Worm (Caenorhabditis elegans) whole organism, late embryonic: Measurements from ENCODE around the gene wht-8.

Experiments used
- C08G9.2 ChIP-seq: sonication (generic microtip); optimal IDR thresholded peaks from 2 replicates; lab custom pipeline; 2016; ENCODE audit warnings: mild to moderate bottlenecking, missing genetic modification characterization, moderate library complexity, missing compliant biosample characterization
- C38D4.7 ChIP-seq: fragments of 200-800 bp; sonication (Bioruptor generic); optimal IDR thresholded peaks from 2 replicates; lab custom pipeline; 2018; ENCODE audit warnings: mild to moderate bottlenecking, missing genetic modification characterization, moderate library complexity, missing compliant biosample characterization
- F13H6.1 ChIP-seq: sonication (generic microtip); optimal IDR thresholded peaks from 2 replicates; lab custom pipeline; 2016; ENCODE audit warnings: missing genetic modification characterization, missing compliant biosample characterization
- K02D7.2 ChIP-seq: sonication (generic microtip); optimal IDR thresholded peaks from 2 replicates; lab custom pipeline; 2017; ENCODE audit warnings: mild to moderate bottlenecking, missing genetic modification characterization, missing compliant biosample characterization
- ahr-1 ChIP-seq: sonication (generic microtip); optimal IDR thresholded peaks from 2 replicates; lab custom pipeline; 2016; ENCODE audit warnings: missing genetic modification characterization, missing compliant biosample characterization
- ceh-19 ChIP-seq: fragments of 200-800 bp; sonication (Bioruptor generic); optimal IDR thresholded peaks from 2 replicates; lab custom pipeline; 2018; ENCODE audit warnings: mild to moderate bottlenecking, missing genetic modification characterization, missing compliant biosample characterization
- ceh-2 ChIP-seq: sonication (generic microtip); optimal IDR thresholded peaks from 2 replicates; lab custom pipeline; 2016; ENCODE audit warnings: missing genotype, missing genetic modification characterization, missing compliant biosample characterization
- ceh-22 ChIP-seq: sonication (generic microtip); optimal IDR thresholded peaks from 2 replicates; lab custom pipeline; 2017; ENCODE audit warnings: missing biosample characterization, missing genetic modification characterization
- ceh-24 ChIP-seq: sonication (generic microtip); optimal IDR thresholded peaks from 2 replicates; lab custom pipeline; 2016; ENCODE audit warnings: mild to moderate bottlenecking, missing genetic modification characterization, missing compliant biosample characterization
- ceh-30 ChIP-seq: fragments of 150-350 bp; optimal IDR thresholded peaks from 2 replicates; lab custom pipeline; 2014; ENCODE audit warnings: missing biosample characterization, missing genetic modification characterization
- ceh-31 ChIP-seq: sonication (generic microtip); optimal IDR thresholded peaks from 2 replicates; lab custom pipeline; 2016; ENCODE audit warnings: missing genetic modification characterization, missing compliant biosample characterization
- ceh-34 ChIP-seq: sonication (generic microtip); optimal IDR thresholded peaks from 2 replicates; lab custom pipeline; 2016; ENCODE audit warnings: mild to moderate bottlenecking, missing genetic modification characterization, missing compliant biosample characterization
- ceh-45 ChIP-seq: fragments of 200-800 bp; sonication (Bioruptor generic); IDR thresholded peaks from 2 replicates; pipeline ENCODE4 v1.3.6; 2022; ENCODE audit warnings: missing genetic modification reagents, missing genetic modification characterization, missing compliant biosample characterization
- ceh-48 ChIP-seq: sonication (generic microtip); optimal IDR thresholded peaks from 2 replicates; lab custom pipeline; 2016; ENCODE audit warnings: missing genetic modification characterization, inconsistent platforms, missing compliant biosample characterization
- ceh-6 ChIP-seq: fragments of 200-800 bp; sonication (Bioruptor generic); optimal IDR thresholded peaks from 2 replicates; lab custom pipeline; 2018; ENCODE audit warnings: mild to moderate bottlenecking, missing genetic modification characterization, missing compliant biosample characterization
- ceh-9 ChIP-seq: sonication (generic microtip); optimal IDR thresholded peaks from 2 replicates; lab custom pipeline; 2016; ENCODE audit warnings: mild to moderate bottlenecking, missing genetic modification characterization, inconsistent platforms, missing compliant biosample characterization
- che-1 ChIP-seq: sonication (generic microtip); optimal IDR thresholded peaks from 2 replicates; lab custom pipeline; 2016; ENCODE audit warnings: mild to moderate bottlenecking, missing genetic modification characterization, missing compliant biosample characterization
- dmd-4 ChIP-seq: sonication (generic microtip); optimal IDR thresholded peaks from 2 replicates; lab custom pipeline; 2016; ENCODE audit warnings: borderline replicate concordance, missing genetic modification characterization, missing compliant biosample characterization
- dve-1 ChIP-seq: sonication (generic microtip); optimal IDR thresholded peaks from 2 replicates; lab custom pipeline; 2017; ENCODE audit warnings: antibody characterized with exemption, mild to moderate bottlenecking, missing genetic modification characterization, missing compliant biosample characterization
- elt-2 ChIP-seq: sonication (generic microtip); optimal IDR thresholded peaks from 2 replicates; lab custom pipeline; 2016; ENCODE audit warnings: missing genetic modification reagents, missing genetic modification characterization, missing compliant biosample characterization
- elt-4 ChIP-seq: sonication (generic microtip); optimal IDR thresholded peaks from 2 replicates; lab custom pipeline; 2016; ENCODE audit warnings: missing genetic modification characterization, missing compliant biosample characterization
- ets-4 ChIP-seq: sonication (generic microtip); optimal IDR thresholded peaks from 2 replicates; lab custom pipeline; 2016; ENCODE audit warnings: missing genetic modification characterization, missing compliant biosample characterization
- gmeb-2 ChIP-seq: sonication (generic microtip); optimal IDR thresholded peaks from 2 replicates; lab custom pipeline; 2016; ENCODE audit warnings: missing genetic modification characterization, inconsistent platforms, missing compliant biosample characterization
- hlh-30 ChIP-seq: sonication (generic microtip); optimal IDR thresholded peaks from 2 replicates; lab custom pipeline; 2017; ENCODE audit warnings: antibody characterized with exemption, missing genetic modification characterization, missing compliant biosample characterization; ENCODE audit not compliant: insufficient read depth
- hlh-8 ChIP-seq: sonication (generic microtip); optimal IDR thresholded peaks from 2 replicates; lab custom pipeline; 2016; ENCODE audit warnings: missing genotype, missing genetic modification characterization, missing compliant biosample characterization
- lim-6 ChIP-seq: sonication (generic microtip); optimal IDR thresholded peaks from 2 replicates; lab custom pipeline; 2016; ENCODE audit warnings: missing genetic modification characterization, missing compliant biosample characterization
- lin-11 ChIP-seq: fragments of 200-800 bp; sonication (Bioruptor generic); optimal IDR thresholded peaks from 2 replicates; lab custom pipeline; 2018; ENCODE audit warnings: mild to moderate bottlenecking, missing genetic modification characterization, missing compliant biosample characterization
- madf-2 ChIP-seq: sonication (generic microtip); optimal IDR thresholded peaks from 2 replicates; lab custom pipeline; 2017; ENCODE audit warnings: missing genetic modification characterization, missing compliant biosample characterization
- nfya-1 ChIP-seq: sonication (generic microtip); optimal IDR thresholded peaks from 2 replicates; lab custom pipeline; 2017; ENCODE audit warnings: missing genetic modification characterization, mild to moderate bottlenecking, missing compliant biosample characterization, antibody characterized with exemption, moderate library complexity
- odd-2 ChIP-seq: sonication (generic microtip); optimal IDR thresholded peaks from 2 replicates; lab custom pipeline; 2017; ENCODE audit warnings: antibody characterized with exemption, mild to moderate bottlenecking, missing genetic modification characterization, missing compliant biosample characterization
- pag-3 ChIP-seq: sonication (generic microtip); optimal IDR thresholded peaks from 2 replicates; lab custom pipeline; 2016; ENCODE audit warnings: missing compliant biosample characterization, missing genetic modification characterization, borderline replicate concordance
- pat-9 ChIP-seq: fragments of 200-800 bp; sonication (Bioruptor generic); optimal IDR thresholded peaks from 2 replicates; lab custom pipeline; 2018; ENCODE audit warnings: mild to moderate bottlenecking, missing genetic modification characterization, moderate library complexity, missing compliant biosample characterization
- pha-2 ChIP-seq: sonication (generic microtip); optimal IDR thresholded peaks from 2 replicates; lab custom pipeline; 2017; ENCODE audit warnings: mild to moderate bottlenecking, missing genetic modification characterization, missing compliant biosample characterization
- pha-4 ChIP-seq: fragments of 150-350 bp; optimal IDR thresholded peaks from 2 replicates; lab custom pipeline; 2018; ENCODE audit warnings: missing biosample characterization, missing genetic modification reagents, missing genetic modification characterization
- pros-1 ChIP-seq: fragments of 150-350 bp; optimal IDR thresholded peaks from 2 replicates; lab custom pipeline; 2014; ENCODE audit warnings: missing biosample characterization, missing genetic modification reagents, missing genetic modification characterization
- sdc-2 ChIP-seq: sonication (generic microtip); optimal IDR thresholded peaks from 2 replicates; lab custom pipeline; 2016; ENCODE audit warnings: missing genotype, missing genetic modification characterization, missing compliant biosample characterization
- sox-2 ChIP-seq: fragments of 200-800 bp; sonication (Bioruptor generic); IDR thresholded peaks from 2 replicates; pipeline ENCODE4 v1.3.6; 2022; ENCODE audit warnings: missing genetic modification reagents, missing genetic modification characterization, missing compliant biosample characterization
- sox-4 ChIP-seq: sonication (generic microtip); optimal IDR thresholded peaks from 2 replicates; lab custom pipeline; 2017; ENCODE audit warnings: mild to moderate bottlenecking, missing genetic modification characterization, inconsistent platforms, missing compliant biosample characterization
- syd-9 ChIP-seq: sonication (generic microtip); optimal IDR thresholded peaks from 2 replicates; lab custom pipeline; 2016; ENCODE audit warnings: mild to moderate bottlenecking, missing genetic modification characterization, moderate library complexity, missing compliant biosample characterization
- tbx-2 ChIP-seq: sonication (generic microtip); optimal IDR thresholded peaks from 2 replicates; lab custom pipeline; 2016; ENCODE audit warnings: missing genetic modification characterization, missing compliant biosample characterization
- tbx-7 ChIP-seq: sonication (generic microtip); optimal IDR thresholded peaks from 2 replicates; lab custom pipeline; 2016; ENCODE audit warnings: missing genotype, missing genetic modification characterization, missing compliant biosample characterization
- ttx-3 ChIP-seq: sonication (generic microtip); optimal IDR thresholded peaks from 2 replicates; lab custom pipeline; 2016; ENCODE audit warnings: missing genetic modification reagents, missing genetic modification characterization, missing compliant biosample characterization

The wht-8 gene

DNA sequence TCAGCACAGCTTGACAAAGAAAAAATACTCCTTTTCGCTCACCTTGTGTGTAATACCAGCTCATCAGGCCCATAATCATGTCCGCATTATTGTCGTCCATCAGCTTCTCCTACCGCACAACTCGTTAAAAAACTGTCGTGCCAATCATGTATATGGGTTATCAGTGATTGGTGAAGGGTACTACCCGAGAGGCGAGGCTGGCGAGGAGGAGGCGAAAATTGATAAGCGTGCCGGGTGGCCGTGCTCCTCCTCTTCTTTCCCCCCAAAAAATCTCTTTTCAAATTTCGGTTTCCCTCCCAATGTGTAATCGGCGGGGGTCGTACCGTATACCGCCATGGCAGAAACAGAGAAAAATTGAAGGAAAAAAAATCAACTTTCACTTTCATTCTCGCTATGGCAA lies 30.5 kb upstream of the wht-8 start:
- TF ChIP-seq ceh-31 (no peak), gmeb-2 (tag; lab: Kevin White, UChicago) (no peak), lin-11 (no peak), pha-4 (tag; lab: Kevin White, UChicago) (no peak), sdc-2 (tag; lab: Kevin White, UChicago) (no peak), elt-4 (tag; lab: Kevin White, UChicago) (no peak), syd-9 (tag; lab: Kevin White, UChicago) (no peak), pros-1 (tag; lab: Kevin White, UChicago) (no peak), ceh-19 (no peak), nfya-1 (tag; lab: Kevin White, UChicago) (no peak), elt-2 (tag; lab: Kevin White, UChicago) (no peak), ceh-9 (tag; lab: Kevin White, UChicago) (no peak), hlh-30 (tag; lab: Kevin White, UChicago) (no peak), ceh-34 (tag; lab: Kevin White, UChicago) (no peak), hlh-8 (tag; lab: Kevin White, UChicago) (no peak), ceh-48 (tag; lab: Kevin White, UChicago) (no peak), ceh-6 (no peak), lim-6 (tag; lab: Kevin White, UChicago) (no peak), madf-2 (tag; lab: Kevin White, UChicago) (no peak)

DNA sequence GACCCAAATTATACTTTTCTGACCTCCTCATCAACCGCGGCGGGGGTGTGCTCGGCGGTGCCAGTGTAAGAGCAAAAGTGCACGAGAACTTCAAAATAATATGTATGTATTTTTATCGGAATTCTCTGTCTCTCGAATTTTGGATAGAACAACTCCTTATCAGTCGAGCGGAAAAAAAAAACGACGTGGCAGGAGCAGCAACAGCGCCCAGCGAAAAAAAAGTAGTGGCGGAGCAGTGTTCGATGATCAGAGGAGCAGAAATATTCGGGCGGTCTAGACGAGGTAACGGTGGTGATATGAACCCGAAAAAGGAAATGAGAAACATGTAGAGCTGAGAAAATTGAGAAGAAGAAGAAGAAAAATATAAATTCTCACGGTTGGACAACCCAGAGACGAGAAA lies 25.3 kb upstream of the wht-8 start:
- no peak for TF ChIP-seq C08G9.2
- TF ChIP-seq sox-2 (GFP tag; lab: Robert Waterston, UW), result no peak
- no peak for TF ChIP-seq pag-3 (tag; lab: Kevin White, UChicago)
- no peak for TF ChIP-seq ceh-2 (tag; lab: Kevin White, UChicago)
- TF ChIP-seq pha-4 (tag; lab: Kevin White, UChicago), result no peak
- no peak for TF ChIP-seq F13H6.1
- no peak for TF ChIP-seq dve-1 (tag; lab: Kevin White, UChicago)
- TF ChIP-seq tbx-2 (tag; lab: Kevin White, UChicago), result no peak
- TF ChIP-seq ahr-1 (tag; lab: Kevin White, UChicago), result no peak
- TF ChIP-seq ceh-24 (tag; lab: Kevin White, UChicago), result no peak
- no peak for TF ChIP-seq pha-2 (tag; lab: Kevin White, UChicago)
- TF ChIP-seq ceh-19, result no peak
- TF ChIP-seq ttx-3, result no peak
- no peak for TF ChIP-seq che-1
- TF ChIP-seq C38D4.7 (GFP tag; lab: Kevin White, UChicago), result no peak
- no peak for TF ChIP-seq K02D7.2 (tag; lab: Kevin White, UChicago)
- TF ChIP-seq pat-9 (tag; lab: Kevin White, UChicago), result no peak

DNA sequence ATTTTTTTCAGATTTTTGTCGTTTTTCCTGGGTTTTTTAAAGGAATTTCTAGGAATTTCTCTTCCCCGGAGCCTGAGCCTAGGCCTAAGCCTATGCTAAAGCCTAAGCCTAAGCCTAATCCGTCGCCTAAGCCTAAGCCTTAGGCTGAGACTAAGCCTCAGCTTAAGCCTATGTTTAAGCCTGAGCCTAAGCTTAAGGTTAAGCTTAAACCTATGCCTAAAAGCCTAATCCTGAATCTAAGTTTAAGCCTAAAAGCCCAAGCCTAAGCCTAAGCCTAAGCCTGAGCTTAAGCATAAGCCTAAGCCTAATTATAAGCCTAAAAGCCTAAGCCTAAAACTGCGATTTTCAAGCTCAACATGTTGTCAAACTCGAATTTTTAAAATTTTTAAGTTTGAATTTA lies 24.5 kb upstream of the wht-8 start:
- TF ChIP-seq pha-4 (tag; lab: Kevin White, UChicago) (no peak), dve-1 (tag; lab: Kevin White, UChicago) (peak; percentile 93)

DNA sequence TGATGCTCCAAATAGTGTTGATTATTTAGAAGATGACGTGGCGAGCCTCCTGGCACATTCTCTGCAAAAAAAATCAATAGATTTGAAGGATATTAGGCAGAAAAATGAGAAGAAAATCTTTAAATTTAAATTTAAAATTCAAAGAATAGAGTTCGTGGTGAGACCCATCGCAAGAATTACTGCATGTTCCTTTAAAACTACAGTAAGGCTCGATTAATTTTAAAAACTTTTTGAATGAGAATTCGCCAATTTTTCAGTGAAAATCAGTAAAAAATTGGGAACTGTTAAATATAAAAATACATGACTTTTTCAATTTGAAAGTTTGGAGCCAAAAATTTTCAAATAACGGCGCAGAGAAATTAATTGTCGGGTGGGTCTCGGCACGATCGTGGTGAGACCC lies 23.5 kb upstream of the wht-8 start, which contains the start of gene tra-1:
Gene tra-1, minus strand, starts transcription at position 62 of the 400 bp plus-strand sequence.
- no peak for TF ChIP-seq dmd-4 (tag; lab: Kevin White, UChicago)
- TF ChIP-seq lin-11, result no peak
- no peak for TF ChIP-seq tbx-7 (tag; lab: Kevin White, UChicago)
- TF ChIP-seq ttx-3, result no peak
- TF ChIP-seq ceh-30 (tag; lab: Kevin White, UChicago), result no peak
- no peak for TF ChIP-seq odd-2 (tag; lab: Kevin White, UChicago)
- no peak for TF ChIP-seq ceh-45 (GFP tag; lab: Robert Waterston, UW)
- no peak for TF ChIP-seq ceh-22 (tag; lab: Kevin White, UChicago)
- no peak for TF ChIP-seq ets-4 (tag; lab: Kevin White, UChicago)
- no peak for TF ChIP-seq syd-9 (tag; lab: Kevin White, UChicago)
- no peak for TF ChIP-seq sox-4 (tag; lab: Kevin White, UChicago)
